Worm (Caenorhabditis elegans) whole organism, mixed stage, embryonic: ENCODE data around the gene F13A2.4.

Source experiments
- elt-3 ChIP-seq: fragments of 150-350 bp; optimal IDR thresholded peaks from 2 replicates; lab custom pipeline; 2014; ENCODE audit warnings: missing biosample characterization, missing genetic modification characterization
- flh-1 ChIP-seq: fragments of 200-800 bp; sonication (Bioruptor generic); optimal IDR thresholded peaks from 2 replicates; lab custom pipeline; 2018; ENCODE audit warnings: mild to moderate bottlenecking, missing genetic modification characterization, moderate library complexity, missing compliant biosample characterization
- mls-2 ChIP-seq: sonication (generic microtip); optimal IDR thresholded peaks from 2 replicates; lab custom pipeline; 2016; ENCODE audit warnings: mild to moderate bottlenecking, missing genetic modification characterization, moderate library complexity, missing compliant biosample characterization
- nhr-28 ChIP-seq: fragments of 150-350 bp; optimal IDR thresholded peaks from 2 replicates; lab custom pipeline; 2014; ENCODE audit warnings: missing biosample characterization, missing genetic modification characterization
- nhr-76 ChIP-seq: sonication (generic microtip); optimal IDR thresholded peaks from 2 replicates; lab custom pipeline; 2017; ENCODE audit warnings: missing biosample characterization, missing genetic modification characterization
- pha-4 ChIP-seq: fragments of 150-350 bp; optimal IDR thresholded peaks from 2 replicates; lab custom pipeline; 2018; ENCODE audit warnings: missing biosample characterization, missing genetic modification reagents, missing genetic modification characterization
- snpc-4 ChIP-seq: fragments of 150-350 bp; optimal IDR thresholded peaks from 2 replicates; lab custom pipeline; 2014; ENCODE audit warnings: missing biosample characterization, missing genetic modification characterization
- unc-120 ChIP-seq: sonication (generic microtip); optimal IDR thresholded peaks from 2 replicates; lab custom pipeline; 2017; ENCODE audit warnings: missing genetic modification characterization, missing compliant biosample characterization; ENCODE audit not compliant: poor library complexity, severe bottlenecking

- TF ChIP-seq nhr-28 (no peak), elt-3 (no peak), nhr-76 (tag; lab: Kevin White, UChicago) (no peak), unc-120 (no peak), snpc-4 (tag; lab: Kevin White, UChicago) (no peak), flh-1 (no peak), mls-2 (no peak), pha-4 (tag; lab: Kevin White, UChicago) (no peak)
These were observed 22.1 kb upstream of the F13A2.4 start, which contains the start of gene skr-7 for ce11 chrV:4422127-4422526.
